Worm (Caenorhabditis elegans) whole organism, L2 larva: Measurements from ENCODE around the gene phf-33.

Source experiments
- C34F6.9 ChIP-seq: fragments of 150-350 bp; optimal IDR thresholded peaks from 2 replicates; lab custom pipeline; 2014; ENCODE audit warnings: missing biosample characterization, missing genetic modification characterization
- F13H6.1 ChIP-seq: sonication (generic microtip); optimal IDR thresholded peaks from 2 replicates; lab custom pipeline; 2016; ENCODE audit warnings: missing genetic modification characterization, missing compliant biosample characterization
- alr-1 ChIP-seq: fragments of 150-350 bp; optimal IDR thresholded peaks from 2 replicates; lab custom pipeline; 2014; ENCODE audit warnings: missing biosample characterization, missing genetic modification characterization
- ama-1 ChIP-seq: fragments of 150-350 bp; optimal IDR thresholded peaks from 2 replicates; lab custom pipeline; 2018; ENCODE audit warnings: inconsistent platforms
- blmp-1 ChIP-seq: sonication (generic microtip); optimal IDR thresholded peaks from 2 replicates; lab custom pipeline; 2017; ENCODE audit warnings: missing genetic modification characterization, mild to moderate bottlenecking, missing compliant biosample characterization, antibody characterized with exemption, moderate library complexity; ENCODE audit not compliant: insufficient read depth
- ceh-82 ChIP-seq: fragments of 150-350 bp; optimal IDR thresholded peaks from 2 replicates; lab custom pipeline; 2014; ENCODE audit warnings: missing biosample characterization, missing genetic modification characterization
- crh-2 ChIP-seq: sonication (generic microtip); optimal IDR thresholded peaks from 2 replicates; lab custom pipeline; 2017; ENCODE audit warnings: missing biosample characterization, missing genetic modification characterization
- dmd-4 ChIP-seq: sonication (generic microtip); optimal IDR thresholded peaks from 2 replicates; lab custom pipeline; 2017; ENCODE audit warnings: missing biosample characterization, missing genetic modification characterization
- egl-27 ChIP-seq: sonication (generic microtip); optimal IDR thresholded peaks from 3 replicates; lab custom pipeline; 2017; ENCODE audit warnings: missing biosample characterization, missing genetic modification reagents, missing genetic modification characterization
- elt-1 ChIP-seq: fragments of 150-350 bp; optimal IDR thresholded peaks from 2 replicates; lab custom pipeline; 2014; ENCODE audit warnings: missing biosample characterization, missing genetic modification characterization
- elt-3 ChIP-seq: sonication (generic microtip); optimal IDR thresholded peaks from 2 replicates; lab custom pipeline; 2017; ENCODE audit warnings: missing biosample characterization, missing genetic modification characterization
- fos-1 ChIP-seq: fragments of 150-350 bp; optimal IDR thresholded peaks from 2 replicates; lab custom pipeline; 2014; ENCODE audit warnings: missing biosample characterization, missing genetic modification characterization
- gmeb-1 ChIP-seq: fragments of 150-350 bp; optimal IDR thresholded peaks from 2 replicates; lab custom pipeline; 2014; ENCODE audit warnings: missing biosample characterization, missing genetic modification characterization
- lin-11 ChIP-seq: fragments of 150-350 bp; sonication (generic microtip); optimal IDR thresholded peaks from 2 replicates; lab custom pipeline; 2014; ENCODE audit warnings: missing biosample characterization, missing genetic modification characterization, inconsistent platforms, mixed read lengths
- lin-13 ChIP-seq: fragments of 150-350 bp; optimal IDR thresholded peaks from 2 replicates; lab custom pipeline; 2014; ENCODE audit warnings: missing biosample characterization, missing genetic modification reagents, missing genetic modification characterization
- lin-39 ChIP-seq: fragments of 150-350 bp; optimal IDR thresholded peaks from 2 replicates; lab custom pipeline; 2014; ENCODE audit warnings: missing biosample characterization, missing genetic modification reagents, missing genetic modification characterization
- lsy-2 ChIP-seq, 2 experiments: fragments of 150-350 bp in 1 of 2; sonication (generic microtip) in 1 of 2; optimal IDR thresholded peaks; 2 replicates each; lab custom pipeline; 2014 to 2017; ENCODE audit warnings: missing biosample characterization in 2 of 2, missing genetic modification characterization in 2 of 2
- mbf-1 ChIP-seq: sonication (generic microtip); optimal IDR thresholded peaks from 2 replicates; lab custom pipeline; 2017; ENCODE audit warnings: missing biosample characterization, missing genetic modification characterization
- mdl-1 ChIP-seq, 2 experiments: fragments of 150-350 bp in 1 of 2; sonication (generic microtip) in 1 of 2; optimal IDR thresholded peaks; 2 replicates each; lab custom pipeline; 2017; ENCODE audit warnings: missing biosample characterization in 2 of 2, missing genetic modification characterization in 2 of 2
- nhr-10 ChIP-seq: sonication (generic microtip); optimal IDR thresholded peaks from 2 replicates; lab custom pipeline; 2017; ENCODE audit warnings: missing biosample characterization, missing genetic modification characterization
- nhr-11 ChIP-seq: fragments of 150-350 bp; optimal IDR thresholded peaks from 2 replicates; lab custom pipeline; 2014; ENCODE audit warnings: missing biosample characterization, missing genetic modification characterization
- nhr-129 ChIP-seq: fragments of 150-350 bp; optimal IDR thresholded peaks from 2 replicates; lab custom pipeline; 2014; ENCODE audit warnings: missing biosample characterization, missing genetic modification characterization
- nhr-23 ChIP-seq: fragments of 150-350 bp; optimal IDR thresholded peaks from 2 replicates; lab custom pipeline; 2014; ENCODE audit warnings: missing biosample characterization, missing genetic modification reagents, missing genetic modification characterization
- nhr-237 ChIP-seq: fragments of 150-350 bp; optimal IDR thresholded peaks from 2 replicates; lab custom pipeline; 2014; ENCODE audit warnings: missing biosample characterization, missing genetic modification characterization
- nhr-25 ChIP-seq: fragments of 150-350 bp; sonication (generic microtip); optimal IDR thresholded peaks from 3 replicates; lab custom pipeline; 2014; ENCODE audit warnings: missing biosample characterization, missing genetic modification characterization
- nhr-6 ChIP-seq: fragments of 150-350 bp; optimal IDR thresholded peaks from 2 replicates; lab custom pipeline; 2014; ENCODE audit warnings: missing biosample characterization, missing genetic modification characterization
- nhr-77 ChIP-seq: fragments of 150-350 bp; optimal IDR thresholded peaks from 2 replicates; lab custom pipeline; 2014; ENCODE audit warnings: missing biosample characterization, missing genetic modification characterization
- peb-1 ChIP-seq: fragments of 150-350 bp; optimal IDR thresholded peaks from 2 replicates; lab custom pipeline; 2014; ENCODE audit warnings: missing biosample characterization, missing genetic modification characterization
- sem-4 ChIP-seq: fragments of 150-350 bp; optimal IDR thresholded peaks from 2 replicates; lab custom pipeline; 2014; ENCODE audit warnings: missing biosample characterization, missing genetic modification reagents, missing genetic modification characterization
- skn-1 ChIP-seq: sonication (generic microtip); optimal IDR thresholded peaks from 2 replicates; lab custom pipeline; 2017; ENCODE audit warnings: missing biosample characterization, missing genetic modification characterization
- sma-3 ChIP-seq: sonication (generic microtip); optimal IDR thresholded peaks from 2 replicates; lab custom pipeline; 2016; ENCODE audit warnings: missing genetic modification reagents, missing genetic modification characterization, missing compliant biosample characterization
- snpc-4 ChIP-seq: fragments of 150-350 bp; optimal IDR thresholded peaks from 2 replicates; lab custom pipeline; 2014; ENCODE audit warnings: missing biosample characterization, missing genetic modification characterization
- unc-39 ChIP-seq: fragments of 150-350 bp; optimal IDR thresholded peaks from 2 replicates; lab custom pipeline; 2014; ENCODE audit warnings: missing biosample characterization, missing genetic modification characterization
- unc-55 ChIP-seq: fragments of 150-350 bp; sonication (generic microtip); optimal IDR thresholded peaks from 3 replicates; lab custom pipeline; 2014; ENCODE audit warnings: missing biosample characterization, missing genetic modification reagents, missing genetic modification characterization
- unc-62 ChIP-seq: fragments of 150-350 bp; optimal IDR thresholded peaks from 2 replicates; lab custom pipeline; 2014; ENCODE audit warnings: missing biosample characterization, missing genetic modification reagents, missing genetic modification characterization
- zag-1 ChIP-seq: fragments of 150-350 bp; optimal IDR thresholded peaks from 2 replicates; lab custom pipeline; 2014; ENCODE audit warnings: missing biosample characterization, missing genetic modification characterization
- ztf-1 ChIP-seq: fragments of 200-800 bp; sonication (Bioruptor generic); conservative IDR thresholded peaks from 2 replicates; pipeline ENCODE4 v1.3.6; 2022; ENCODE audit warnings: missing genetic modification characterization, missing compliant biosample characterization

The phf-33 gene

DNA sequence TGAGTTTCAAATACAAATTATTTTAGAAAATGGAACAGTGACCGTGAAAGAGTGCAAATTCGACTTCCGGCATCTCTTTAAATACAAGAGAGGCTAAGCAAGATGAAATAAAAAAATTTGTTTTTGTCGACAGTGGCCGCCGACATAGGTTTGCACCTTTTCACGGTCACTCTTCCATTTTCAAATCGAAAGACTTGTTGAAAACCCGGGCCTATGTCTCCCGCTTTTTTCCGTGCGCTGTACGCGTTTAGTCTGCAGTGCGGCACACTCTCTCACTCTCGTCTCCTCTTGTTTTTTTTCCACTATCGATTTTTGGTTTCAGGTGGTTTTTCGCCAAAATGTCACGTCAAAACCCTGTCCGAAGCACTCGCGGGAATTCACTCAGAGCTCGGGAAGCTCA lies 33.7 kb downstream of the phf-33 start, which contains the start of gene hpl-1:
Gene hpl-1, plus strand, starts transcription at position 301 of the 400 bp plus-strand sequence.
- TF ChIP-seq lin-11 (tag; lab: Kevin White, UChicago) (peak; percentile 25), egl-27 (no peak)

DNA sequence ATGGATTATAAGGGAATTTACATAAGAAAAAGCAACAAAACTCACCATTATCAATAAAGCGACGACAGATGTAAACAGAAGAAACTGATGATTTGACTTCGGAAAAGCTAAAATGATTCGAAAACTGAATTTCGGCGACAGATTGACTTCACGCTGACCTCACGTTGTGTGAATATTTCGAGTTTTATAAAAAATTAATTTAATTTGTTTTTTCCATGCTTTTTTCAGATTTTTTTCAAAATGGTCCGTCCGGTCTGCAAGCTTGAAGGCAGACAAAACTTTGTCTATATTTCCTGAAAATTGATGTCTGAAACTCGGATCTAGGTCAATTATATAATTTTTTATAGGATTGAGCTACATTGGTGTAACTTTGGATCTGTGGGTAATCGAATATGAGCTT lies 36.5 kb downstream of the phf-33 start, which contains the start of gene K08H2.5:
Gene K08H2.5, minus strand, starts transcription at position 101 of the 400 bp plus-strand sequence.
- TF ChIP-seq nhr-237 (tag; lab: Kevin White, UChicago) (no peak), mdl-1 (tag; optimal IDR thresholded peaks at IDR 0.05; lab: Kevin White, UChicago) (no peak), zag-1 (tag; lab: Kevin White, UChicago) (no peak), mbf-1 (no peak), nhr-6 (no peak), ama-1 (no peak), skn-1 (tag; lab: Kevin White, UChicago) (no peak), gmeb-1 (tag; lab: Kevin White, UChicago) (no peak), egl-27 (no peak), nhr-25 (tag; lab: Kevin White, UChicago) (no peak), F13H6.1 (tag; lab: Kevin White, UChicago) (no peak), unc-55 (GFP tag; lab: Kevin White, UChicago) (no peak), nhr-23 (tag; lab: Kevin White, UChicago) (no peak), lin-13 (GFP tag; lab: Kevin White, UChicago) (no peak), elt-1 (tag; lab: Kevin White, UChicago) (no peak), elt-3 (tag; lab: Kevin White, UChicago) (no peak), sem-4 (no peak), nhr-11 (tag; lab: Kevin White, UChicago) (no peak), C34F6.9 (no peak), sma-3 (no peak)

DNA sequence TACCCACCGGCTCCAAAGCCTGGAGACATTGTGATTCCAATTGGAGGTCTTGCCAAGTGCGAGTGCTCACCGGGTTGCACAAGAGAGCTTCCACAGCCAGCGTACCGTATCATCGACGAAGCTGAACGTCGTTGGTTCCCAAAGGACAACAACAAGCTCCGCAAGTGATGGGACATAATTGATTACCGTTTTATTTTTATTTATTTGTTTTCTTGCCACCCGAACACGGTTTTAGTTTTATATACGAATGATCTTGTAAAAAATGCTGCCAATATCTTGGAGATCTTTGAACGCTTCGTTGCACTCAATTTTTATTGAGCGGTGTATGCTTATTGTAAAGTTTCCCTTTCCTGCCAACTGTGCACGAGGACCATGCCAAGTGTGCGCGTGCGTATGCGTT lies 40.6 kb downstream of the phf-33 start, which contains the start of gene K08H2.4:
Gene K08H2.4, plus strand, starts transcription at position 301 of the 400 bp plus-strand sequence.
- TF ChIP-seq nhr-77 (no peak), mbf-1 (no peak), ama-1 (no peak), peb-1 (tag; lab: Kevin White, UChicago) (no peak), fos-1 (tag; lab: Kevin White, UChicago) (no peak)

DNA sequence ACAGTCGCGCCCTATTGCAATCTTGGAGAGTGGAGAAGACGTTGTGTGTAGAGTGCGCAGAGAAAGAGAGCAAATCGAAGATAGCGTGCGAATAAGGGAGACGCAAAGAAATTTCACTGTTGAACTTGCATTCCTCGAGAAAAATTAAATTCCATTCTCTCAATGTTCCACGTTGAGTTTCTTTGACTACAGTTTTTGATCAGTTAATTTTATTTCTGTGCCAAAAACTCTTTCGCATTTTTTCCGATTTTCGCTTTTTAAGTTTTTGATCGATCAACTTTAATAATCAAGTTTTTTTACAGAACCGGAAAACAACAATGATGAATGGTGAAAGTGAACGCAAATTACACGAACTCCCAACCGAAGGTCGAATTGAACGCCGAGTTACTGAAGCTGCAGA lies 41.7 kb downstream of the phf-33 start, which contains the start of gene K08H2.3:
Gene K08H2.3, plus strand, starts transcription at position 301 of the 400 bp plus-strand sequence.
- TF ChIP-seq ceh-82 (tag; lab: Kevin White, UChicago) (no peak), blmp-1 (tag; lab: Kevin White, UChicago) (no peak), unc-39 (tag; lab: Kevin White, UChicago) (no peak), snpc-4 (tag; lab: Kevin White, UChicago) (no peak), nhr-10 (tag; lab: Kevin White, UChicago) (no peak), F13H6.1 (tag; lab: Kevin White, UChicago) (no peak), ztf-1 (GFP tag; lab: Robert Waterston, UW) (no peak), lsy-2 (tag; optimal IDR thresholded peaks at IDR 0.05; lab: Kevin White, UChicago) (no peak), crh-2 (tag; lab: Kevin White, UChicago) (no peak), lin-39 (tag; lab: Kevin White, UChicago) (no peak), mbf-1 (no peak), sem-4 (no peak), dmd-4 (tag; lab: Kevin White, UChicago) (no peak), nhr-77 (no peak), nhr-25 (tag; lab: Kevin White, UChicago) (no peak), unc-62 (GFP tag; lab: Kevin White, UChicago) (no peak), C34F6.9 (no peak), mdl-1 (tag; optimal IDR thresholded peaks at IDR 0.05; lab: Kevin White, UChicago) (no peak)

DNA sequence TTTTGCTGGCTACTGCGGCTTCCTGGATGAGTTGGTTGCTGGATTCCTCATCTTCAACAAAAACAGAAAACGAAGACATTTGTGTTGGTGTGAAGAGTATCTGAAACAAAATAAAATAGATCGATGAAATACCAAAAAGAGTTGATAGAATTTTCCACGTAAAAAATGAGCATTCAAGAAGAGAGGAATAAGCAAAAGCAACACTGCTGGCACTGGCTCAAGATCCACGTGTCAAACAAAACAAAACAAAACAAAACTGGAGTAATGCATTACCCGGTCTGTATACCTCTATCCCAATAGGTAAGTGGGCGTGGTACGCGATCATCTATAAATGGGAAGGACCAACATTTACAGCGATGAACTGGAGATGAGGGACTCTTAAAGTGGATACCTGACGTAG lies 43.9 kb downstream of the phf-33 start, which contains the start of gene K08H2.2:
Gene K08H2.2, minus strand, starts transcription at position 101 of the 400 bp plus-strand sequence.
- TF ChIP-seq nhr-6 (no peak), sma-3 (no peak), F13H6.1 (tag; lab: Kevin White, UChicago) (no peak), gmeb-1 (tag; lab: Kevin White, UChicago) (no peak), nhr-77 (no peak), crh-2 (tag; lab: Kevin White, UChicago) (no peak), blmp-1 (tag; lab: Kevin White, UChicago) (no peak), peb-1 (tag; lab: Kevin White, UChicago) (no peak), nhr-129 (tag; lab: Kevin White, UChicago) (no peak), alr-1 (tag; lab: Kevin White, UChicago) (no peak)
